Worm (Caenorhabditis elegans): ENCODE measurements around the gene C07D10.6.

- TF ChIP-seq ceh-30 (tag; optimal IDR thresholded peaks at IDR 0.05), result no peak
- no peak for TF ChIP-seq tbx-2 (tag; optimal IDR thresholded peaks at IDR 0.05)
- TF ChIP-seq ama-1 (optimal IDR thresholded peaks at IDR 0.05), result no peak
- no peak for TF ChIP-seq pag-3 (tag; optimal IDR thresholded peaks at IDR 0.05; ENCODE audit: borderline replicate concordance)
- no peak for TF ChIP-seq ets-4 (tag; optimal IDR thresholded peaks at IDR 0.05)
- no peak for TF ChIP-seq ceh-34 (tag; optimal IDR thresholded peaks at IDR 0.05)
- no peak for TF ChIP-seq pros-1 (tag; optimal IDR thresholded peaks at IDR 0.05)
- TF ChIP-seq ceh-31 (tag; optimal IDR thresholded peaks at IDR 0.05), result no peak
- no peak for TF ChIP-seq pqm-1 (tag; optimal IDR thresholded peaks at IDR 0.05)
- TF ChIP-seq ceh-9 (tag; optimal IDR thresholded peaks at IDR 0.05), result no peak
Measured at ce11 chrII:7363990-7364455, 15.1 kb upstream of the C07D10.6 start, which contains the start of gene msra-1.
